Fruit fly (Drosophila melanogaster) whole organism, embryonic: ENCODE measurements around the gene CG15570.
A peak's percentile ranks its signal among the peaks of the same experiment; 100 is the strongest.

Experiments
- Atf3 ChIP-seq: fragments of 200-800 bp; sonication (Bioruptor generic); optimal IDR thresholded peaks from 3 replicates; lab custom pipeline; 2016; ENCODE audit warnings: missing biosample characterization, missing genetic modification characterization
- B-H1 ChIP-seq: fragments of 200-800 bp; sonication (Bioruptor generic); IDR thresholded peaks from 3 replicates; pipeline ENCODE4 v1.3.6; 2022; ENCODE audit warnings: missing biosample characterization, missing genetic modification characterization
- CG10147 ChIP-seq: fragments of 200-800 bp; sonication (Bioruptor generic); optimal IDR thresholded peaks from 2 replicates; lab custom pipeline; 2019; ENCODE audit warnings: missing biosample characterization, mild to moderate bottlenecking, missing genetic modification characterization, moderate library complexity
- CG10366 ChIP-seq: fragments of 200-800 bp; sonication (Bioruptor generic); IDR thresholded peaks from 2 replicates; pipeline ENCODE4 v1.3.6; 2022; ENCODE audit warnings: missing biosample characterization, missing genetic modification characterization
- CG11085 ChIP-seq: fragments of 200-800 bp; sonication (Bioruptor generic); IDR thresholded peaks from 2 replicates; pipeline ENCODE4 v1.3.6; 2022; ENCODE audit warnings: missing biosample characterization, missing genetic modification characterization
- CG11247 ChIP-seq: fragments of 200-800 bp; sonication (Bioruptor generic); IDR thresholded peaks from 2 replicates; pipeline ENCODE4 v1.3.6; 2022; ENCODE audit warnings: missing biosample characterization, missing genetic modification characterization
- CG11723 ChIP-seq: fragments of 200-800 bp; sonication (Bioruptor generic); optimal IDR thresholded peaks from 2 replicates; lab custom pipeline; 2017; ENCODE audit warnings: missing biosample characterization, mild to moderate bottlenecking, missing genetic modification characterization
- CG12104 ChIP-seq: fragments of 200-800 bp; sonication (Bioruptor generic); optimal IDR thresholded peaks from 3 replicates; lab custom pipeline; 2016; ENCODE audit warnings: missing biosample characterization, missing genetic modification characterization
- CG12299 ChIP-seq: fragments of 200-800 bp; sonication (Bioruptor generic); optimal IDR thresholded peaks from 2 replicates; lab custom pipeline; 2018; ENCODE audit warnings: missing biosample characterization, mild to moderate bottlenecking, missing genetic modification characterization
- CG1233 ChIP-seq: fragments of 200-800 bp; sonication (Bioruptor generic); optimal IDR thresholded peaks from 4 replicates; lab custom pipeline; 2018; ENCODE audit warnings: missing biosample characterization, mild to moderate bottlenecking, missing genetic modification characterization
- CG12391 ChIP-seq: fragments of 200-800 bp; sonication (Bioruptor generic); optimal IDR thresholded peaks from 3 replicates; lab custom pipeline; 2018; ENCODE audit warnings: missing biosample characterization, mild to moderate bottlenecking, missing genetic modification characterization, moderate library complexity
- CG13775 ChIP-seq: fragments of 200-800 bp; sonication (Bioruptor generic); optimal IDR thresholded peaks from 3 replicates; lab custom pipeline; 2017; ENCODE audit warnings: missing biosample characterization, mild to moderate bottlenecking, missing genetic modification characterization
- CG15479 ChIP-seq: fragments of 200-800 bp; sonication (Bioruptor generic); optimal IDR thresholded peaks from 3 replicates; lab custom pipeline; 2019; ENCODE audit warnings: missing biosample characterization, mild to moderate bottlenecking, missing genetic modification characterization, moderate library complexity
- CG1832 ChIP-seq: fragments of 200-800 bp; sonication (Bioruptor generic); optimal IDR thresholded peaks from 2 replicates; lab custom pipeline; 2017; ENCODE audit warnings: missing biosample characterization, mild to moderate bottlenecking, missing genetic modification characterization, inconsistent platforms
- CG2129 ChIP-seq: fragments of 200-800 bp; sonication (Bioruptor generic); IDR thresholded peaks from 2 replicates; pipeline ENCODE4 v1.3.6; 2022; ENCODE audit warnings: missing biosample characterization, missing genetic modification characterization; ENCODE audit not compliant: partially characterized antibody
- CG2678 ChIP-seq: fragments of 200-800 bp; sonication (Bioruptor generic); optimal IDR thresholded peaks from 3 replicates; lab custom pipeline; 2019; ENCODE audit warnings: missing biosample characterization, mild to moderate bottlenecking, missing genetic modification characterization, moderate library complexity
- CG31365 ChIP-seq: fragments of 200-800 bp; sonication (Bioruptor generic); optimal IDR thresholded peaks from 2 replicates; lab custom pipeline; 2018; ENCODE audit warnings: missing biosample characterization, mild to moderate bottlenecking, missing genetic modification characterization
- CG31388 ChIP-seq: fragments of 200-800 bp; sonication (Bioruptor generic); optimal IDR thresholded peaks from 2 replicates; lab custom pipeline; 2016; ENCODE audit warnings: missing biosample characterization, missing genetic modification characterization
- CG4854 ChIP-seq: fragments of 200-800 bp; sonication (Bioruptor generic); optimal IDR thresholded peaks from 2 replicates; lab custom pipeline; 2016; ENCODE audit warnings: missing biosample characterization, missing genetic modification characterization, inconsistent platforms
- CG6854 ChIP-seq: fragments of 200-800 bp; sonication (Bioruptor generic); optimal IDR thresholded peaks from 3 replicates; lab custom pipeline; 2017; ENCODE audit warnings: missing biosample characterization, mild to moderate bottlenecking, missing genetic modification characterization
- CG7271 ChIP-seq: fragments of 200-800 bp; sonication (Bioruptor generic); optimal IDR thresholded peaks from 2 replicates; lab custom pipeline; 2018; ENCODE audit warnings: missing biosample characterization, mild to moderate bottlenecking, missing genetic modification characterization, moderate library complexity
- CG8281 ChIP-seq: fragments of 200-800 bp; sonication (Bioruptor generic); optimal IDR thresholded peaks from 2 replicates; lab custom pipeline; 2018; ENCODE audit warnings: missing biosample characterization, mild to moderate bottlenecking, missing genetic modification characterization, moderate library complexity
- CTCF ChIP-seq: fragments of 200-800 bp; sonication (Bioruptor generic); optimal IDR thresholded peaks from 2 replicates; lab custom pipeline; 2017; ENCODE audit warnings: missing biosample characterization, mild to moderate bottlenecking, missing genetic modification characterization, moderate library complexity
- CrebB ChIP-seq: fragments of 200-800 bp; sonication (Bioruptor generic); optimal IDR thresholded peaks from 3 replicates; lab custom pipeline; 2018; ENCODE audit warnings: missing biosample characterization, mild to moderate bottlenecking, missing genetic modification characterization
- Dek ChIP-seq: fragments of 200-800 bp; sonication (Bioruptor generic); optimal IDR thresholded peaks from 3 replicates; lab custom pipeline; 2019; ENCODE audit warnings: missing biosample characterization, mild to moderate bottlenecking, missing genetic modification characterization, moderate library complexity
- HLH3B ChIP-seq: fragments of 200-800 bp; sonication (Bioruptor generic); IDR thresholded peaks from 2 replicates; pipeline ENCODE4 v1.3.6; 2022; ENCODE audit warnings: missing biosample characterization, missing genetic modification characterization
- Hey ChIP-seq: fragments of 200-800 bp; sonication (Bioruptor generic); optimal IDR thresholded peaks from 3 replicates; lab custom pipeline; 2018; ENCODE audit warnings: missing biosample characterization, mild to moderate bottlenecking, missing genetic modification characterization
- HmgD ChIP-seq: fragments of 200-800 bp; sonication (Bioruptor generic); optimal IDR thresholded peaks from 3 replicates; lab custom pipeline; 2016; ENCODE audit warnings: missing biosample characterization, missing genetic modification characterization
- Hr78 ChIP-seq, 2 experiments: fragments of 200-800 bp in 1 of 2; fragments of >200 bp in 1 of 2; sonication (Bioruptor generic) in 1 of 2; optimal IDR thresholded peaks; 2 replicates each; lab custom pipeline; 2017 to 2019; ENCODE audit warnings: missing biosample characterization in 2 of 2, missing genetic modification characterization in 2 of 2, mild to moderate bottlenecking in 1 of 2, moderate library complexity in 1 of 2
- Mrtf ChIP-seq: fragments of 200-800 bp; sonication (Bioruptor generic); IDR thresholded peaks from 3 replicates; pipeline ENCODE4 v1.3.6; 2022; ENCODE audit warnings: missing biosample characterization, missing genetic modification characterization
- NFAT ChIP-seq: fragments of 200-800 bp; sonication (Bioruptor generic); IDR thresholded peaks from 2 replicates; pipeline ENCODE4 v1.3.6; 2022; ENCODE audit warnings: missing biosample characterization, missing genetic modification characterization
- YL-1 ChIP-seq: fragments of 200-800 bp; sonication (Bioruptor generic); optimal IDR thresholded peaks from 3 replicates; lab custom pipeline; 2017; ENCODE audit warnings: missing biosample characterization, mild to moderate bottlenecking, missing genetic modification characterization
- ab ChIP-seq: fragments of 200-800 bp; sonication (Bioruptor generic); optimal IDR thresholded peaks from 2 replicates; lab custom pipeline; 2016; ENCODE audit warnings: missing biosample characterization, missing genetic modification characterization
- ato ChIP-seq: fragments of 200-800 bp; sonication (Bioruptor generic); IDR thresholded peaks from 2 replicates; pipeline ENCODE4 v1.3.6; 2022; ENCODE audit warnings: missing biosample characterization, missing genetic modification characterization; ENCODE audit not compliant: partially characterized antibody
- bowl ChIP-seq: fragments of 200-800 bp; sonication (Bioruptor generic); IDR thresholded peaks from 2 replicates; pipeline ENCODE4 v1.3.6; 2022; ENCODE audit warnings: missing biosample characterization, missing genetic modification characterization
- chif ChIP-seq, 2 experiments: fragments of 200-800 bp; sonication (Bioruptor generic); optimal IDR thresholded peaks; 3 replicates each; lab custom pipeline; 2016; ENCODE audit warnings: missing biosample characterization in 2 of 2, missing genetic modification characterization in 2 of 2
- chm ChIP-seq: fragments of 200-800 bp; sonication (Bioruptor generic); IDR thresholded peaks from 2 replicates; pipeline ENCODE4 v1.3.6; 2022; ENCODE audit warnings: missing biosample characterization, missing genetic modification characterization
- da ChIP-seq: fragments of 200-800 bp; sonication (Bioruptor generic); optimal IDR thresholded peaks from 2 replicates; lab custom pipeline; 2016; ENCODE audit warnings: missing biosample characterization, missing genetic modification characterization
- danr ChIP-seq: fragments of 200-800 bp; sonication (Bioruptor generic); IDR thresholded peaks from 2 replicates; pipeline ENCODE4 v1.3.6; 2022; ENCODE audit warnings: missing biosample characterization, missing genetic modification characterization
- ems ChIP-seq: fragments of 200-800 bp; sonication (Bioruptor generic); optimal IDR thresholded peaks from 3 replicates; lab custom pipeline; 2016; ENCODE audit warnings: missing biosample characterization, missing genetic modification characterization
- fru ChIP-seq: fragments of >200 bp; optimal IDR thresholded peaks from 2 replicates; lab custom pipeline; 2017
- grau ChIP-seq: fragments of 200-800 bp; optimal IDR thresholded peaks from 3 replicates; lab custom pipeline; 2019; ENCODE audit warnings: missing biosample characterization, mild to moderate bottlenecking, missing genetic modification characterization, moderate library complexity
- her ChIP-seq: fragments of 200-800 bp; sonication (Bioruptor generic); optimal IDR thresholded peaks from 2 replicates; lab custom pipeline; 2016; ENCODE audit warnings: missing biosample characterization, missing genetic modification characterization
- odd ChIP-seq: fragments of 200-800 bp; sonication (Bioruptor generic); optimal IDR thresholded peaks from 2 replicates; lab custom pipeline; 2017; ENCODE audit warnings: missing biosample characterization, mild to moderate bottlenecking, missing genetic modification characterization
- prd ChIP-seq, 3 experiments: fragments of >200 bp in 2 of 3; fragments of 200-800 bp in 1 of 3; sonication (Bioruptor generic) in 1 of 3; optimal IDR thresholded peaks in 2 of 3; IDR thresholded peaks in 1 of 3; 2 replicates in 2 of 3; 3 replicates in 1 of 3; pipeline versions ENCODE4 v1.3.6 to Lab custom; 2017 to 2022; ENCODE audit warnings: missing biosample characterization in 1 of 3, missing genetic modification characterization in 1 of 3
- row ChIP-seq: fragments of 200-800 bp; sonication (Bioruptor generic); IDR thresholded peaks from 3 replicates; pipeline ENCODE4 v1.3.6; 2022; ENCODE audit warnings: missing biosample characterization, missing genetic modification characterization
- sima ChIP-seq: fragments of 200-800 bp; sonication (Bioruptor generic); optimal IDR thresholded peaks from 2 replicates; lab custom pipeline; 2016; ENCODE audit warnings: missing biosample characterization, missing genetic modification characterization
- sug ChIP-seq: fragments of 200-800 bp; optimal IDR thresholded peaks from 2 replicates; lab custom pipeline; 2019; ENCODE audit warnings: missing biosample characterization, mild to moderate bottlenecking, missing genetic modification characterization, moderate library complexity
- tll ChIP-seq, 2 experiments: fragments of 200-800 bp in 1 of 2; fragments of >200 bp in 1 of 2; sonication (Bioruptor generic) in 1 of 2; optimal IDR thresholded peaks; 2 replicates each; lab custom pipeline; 2017 to 2019; ENCODE audit warnings: missing biosample characterization in 2 of 2, missing genetic modification characterization in 2 of 2, mild to moderate bottlenecking in 1 of 2, moderate library complexity in 1 of 2
- zen2 ChIP-seq: fragments of 200-800 bp; sonication (Bioruptor generic); IDR thresholded peaks from 3 replicates; pipeline ENCODE4 v1.3.6; 2022; ENCODE audit warnings: missing biosample characterization, missing genetic modification characterization; ENCODE audit not compliant: partially characterized antibody

The CG15570 gene

DNA sequence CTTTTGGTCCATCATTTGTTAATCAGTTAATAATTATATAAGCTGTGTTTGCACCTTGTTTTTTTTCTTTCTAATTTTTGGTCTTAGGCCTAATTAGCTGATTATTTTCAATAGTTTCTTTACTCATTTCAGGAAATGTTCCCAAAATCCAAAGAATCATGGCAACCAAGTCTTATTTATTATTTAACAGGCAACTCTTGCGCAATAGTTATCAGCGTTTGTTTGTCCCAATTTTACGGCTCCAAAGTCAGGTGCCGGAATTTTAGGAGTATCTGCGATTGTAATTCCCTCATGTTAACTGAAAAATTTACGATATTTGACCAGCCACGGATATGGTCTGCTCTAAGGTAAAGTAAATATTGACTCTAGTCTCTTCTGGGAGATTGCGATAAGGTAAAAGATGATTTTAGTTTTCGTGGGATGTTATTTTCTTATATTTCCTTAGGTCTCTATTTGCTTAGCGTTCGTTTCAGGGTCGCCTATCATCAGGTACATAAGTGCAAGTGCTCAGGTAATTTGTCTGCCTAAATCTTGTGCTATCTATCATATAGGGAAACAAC is 15.7 kb upstream of the CG15570 start (continued):
- TF ChIP-seq odd (GFP tag; lab: Kevin White, UChicago): peak; percentile 59
- peak; percentile 34 for TF ChIP-seq grau
- TF ChIP-seq sima (GFP tag; lab: Kevin White, UChicago): no peak
- peak; percentile 7; the same call in 1 of the 2 replicates for TF ChIP-seq HLH3B (GFP tag; lab: Robert Waterston, UW)
- no peak for TF ChIP-seq danr
- TF ChIP-seq fru (lab: Kevin White, UChicago): no peak
- TF ChIP-seq CG1233 (GFP tag; lab: Kevin White, UChicago): peak; percentile 71
- no peak for TF ChIP-seq zen2 (GFP tag; lab: Robert Waterston, UW)
- no peak for TF ChIP-seq chif (GFP tag; optimal IDR thresholded peaks at IDR 0.05; lab: Kevin White, UChicago)
- no peak for TF ChIP-seq CG31388 (GFP tag; lab: Kevin White, UChicago)
- no peak for TF ChIP-seq ems (GFP tag; lab: Kevin White, UChicago)
- TF ChIP-seq CG2129 (GFP tag; lab: Robert Waterston, UW): no peak
- peak; percentile 36 for TF ChIP-seq Hey (tag; lab: Kevin White, UChicago)
- no peak for TF ChIP-seq B-H1
- peak in 1 of 2 experiments; percentile 6 for TF ChIP-seq Hr78 (GFP tag; optimal IDR thresholded peaks at IDR 0.05; lab: Kevin White, UChicago)
- peak; percentile 42 for TF ChIP-seq YL-1 (GFP tag; lab: Kevin White, UChicago)
- TF ChIP-seq Dek: peak; percentile 25
- peak; percentile 68 for TF ChIP-seq CrebB
- peak; percentile 6 for TF ChIP-seq CG12391 (tag; lab: Kevin White, UChicago)
- no peak for TF ChIP-seq CG1832
- peak; percentile 38 for TF ChIP-seq CG31365
- TF ChIP-seq sug: peak; percentile 52
- no peak for TF ChIP-seq CTCF (GFP tag; lab: Kevin White, UChicago)
- no peak for TF ChIP-seq NFAT
- no peak for TF ChIP-seq ab (GFP tag; lab: Kevin White, UChicago)
- peak in 1 of 2 experiments; percentile 84 for TF ChIP-seq tll (GFP tag; optimal IDR thresholded peaks at IDR 0.05; lab: Kevin White, UChicago)
- no peak for TF ChIP-seq Mrtf (GFP tag; lab: Robert Waterston, UW)
- peak; percentile 26 for TF ChIP-seq CG10147 (GFP tag; lab: Kevin White, UChicago)
- 0 out of 2 replicates have a peak, but pooled peaks have one; percentile 8 for TF ChIP-seq chm (GFP tag; lab: Robert Waterston, UW)
- TF ChIP-seq row: no peak
- no peak for TF ChIP-seq prd (optimal IDR thresholded peaks at IDR 0.05; lab: Kevin White, UChicago)
- no peak for TF ChIP-seq prd (GFP tag; IDR thresholded peaks at IDR 0.05; lab: Robert Waterston, UW)
- peak; percentile 34 for TF ChIP-seq CG12104
- peak; percentile 48 for TF ChIP-seq CG6854 (GFP tag; lab: Kevin White, UChicago)
- no peak for TF ChIP-seq bowl (GFP tag; lab: Robert Waterston, UW)
- TF ChIP-seq CG7271 (tag; lab: Kevin White, UChicago): peak; percentile 65
- peak; percentile 15 for TF ChIP-seq CG8281 (tag; lab: Kevin White, UChicago)
- peak; percentile 70 for TF ChIP-seq CG2678 (tag; lab: Kevin White, UChicago)
- no peak for TF ChIP-seq CG4854
- peak; percentile 53 for TF ChIP-seq CG12299 (tag; lab: Kevin White, UChicago)
- no peak for TF ChIP-seq CG11085 (GFP tag; lab: Robert Waterston, UW)
- TF ChIP-seq CG11247 (GFP tag; lab: Robert Waterston, UW): no peak
- peak; percentile 4 for TF ChIP-seq her (GFP tag; lab: Kevin White, UChicago)
- TF ChIP-seq HmgD (GFP tag; lab: Kevin White, UChicago): no peak
- TF ChIP-seq da: no peak
- TF ChIP-seq ato (GFP tag; lab: Robert Waterston, UW): no peak
- no peak for TF ChIP-seq CG10366 (GFP tag; lab: Robert Waterston, UW)
- no peak for TF ChIP-seq CG13775 (GFP tag; lab: Kevin White, UChicago)
- TF ChIP-seq CG11723 (GFP tag; lab: Kevin White, UChicago): peak; percentile 53
- TF ChIP-seq CG15479 (GFP tag; lab: Kevin White, UChicago): peak; percentile 74
- no peak for TF ChIP-seq Atf3 (GFP tag; lab: Kevin White, UChicago)
